Worm (Caenorhabditis elegans): ENCODE results near the gene pes-9.

pes-9 gene

ce11 chrV:14612168-14612567 is 15.3 kb upstream of the pes-9 start, which contains the start of the genes R11H6.5 and ccnk-1 (continued):
- TF ChIP-seq elt-2 (tag; optimal IDR thresholded peaks at IDR 0.05) = no peak

ce11 chrV:14610781-14611180 is 13.9 kb upstream of the pes-9 start:
- TF ChIP-seq lin-13 (GFP tag; optimal IDR thresholded peaks at IDR 0.05) = no peak
- TF ChIP-seq efl-1 (optimal IDR thresholded peaks at IDR 0.05) = no peak
- peak in 1 of 2 experiments; percentile 63 for TF ChIP-seq efl-1 (GFP tag; optimal IDR thresholded peaks at IDR 0.05 in 1 of 2)

- TF ChIP-seq grh-1 (GFP tag; IDR thresholded peaks at IDR 0.05) (no peak), fkh-8 (tag; optimal IDR thresholded peaks at IDR 0.05) (no peak), snpc-4 (tag; optimal IDR thresholded peaks at IDR 0.05) (no peak), mef-2 (tag; optimal IDR thresholded peaks at IDR 0.05) (no peak), elt-3 (tag; optimal IDR thresholded peaks at IDR 0.05) (no peak), ces-1 (GFP tag; optimal IDR thresholded peaks at IDR 0.05) (no peak), snu-23 (GFP tag; optimal IDR thresholded peaks at IDR 0.05) (no peak), nhr-90 (tag; optimal IDR thresholded peaks at IDR 0.05; ENCODE audit: poor library complexity) (no peak), egl-27 (tag; optimal IDR thresholded peaks at IDR 0.05) (no peak), ets-5 (GFP tag; IDR thresholded peaks at IDR 0.05) (no peak), F16B12.6 (tag; optimal IDR thresholded peaks at IDR 0.05) (no peak), sox-4 (tag; optimal IDR thresholded peaks at IDR 0.05) (no peak), jun-1 (tag; optimal IDR thresholded peaks at IDR 0.05) (no peak), dpl-1 (GFP tag; optimal IDR thresholded peaks at IDR 0.05) (no peak), sptf-1 (tag; optimal IDR thresholded peaks at IDR 0.05) (no peak), isw-1 (GFP tag; IDR thresholded peaks at IDR 0.05) (no peak), lir-3 (tag; optimal IDR thresholded peaks at IDR 0.05; ENCODE audit: poor library complexity) (no peak), tbx-2 (tag; optimal IDR thresholded peaks at IDR 0.05) (no peak), unc-30 (tag; optimal IDR thresholded peaks at IDR 0.05) (no peak)
These were observed 12.8 kb upstream of the pes-9 start, which contains the start of gene R11H6.4 for ce11 chrV:14609643-14610042. Gene R11H6.4, plus strand, starts transcription at chrV:14609943.

- TF ChIP-seq sptf-1 (tag; optimal IDR thresholded peaks at IDR 0.05) (no peak), lin-14 (GFP tag; optimal IDR thresholded peaks at IDR 0.05) (peak; percentile 38), lir-3 (tag; optimal IDR thresholded peaks at IDR 0.05; ENCODE audit: poor library complexity) (no peak), hlh-4 (tag; optimal IDR thresholded peaks at IDR 0.05) (no peak)
These were observed 6.9 kb upstream of the pes-9 start for ce11 chrV:14603755-14604154.

ce11 chrV:14599972-14600371 is 3.1 kb upstream of the pes-9 start, which contains the start of gene glb-22:
Gene glb-22, plus strand, starts transcription at chrV:14600272.
- TF ChIP-seq nhr-11 (tag; optimal IDR thresholded peaks at IDR 0.05) (no peak), lin-15B (tag; optimal IDR thresholded peaks at IDR 0.05) (no peak), unc-130 (tag; optimal IDR thresholded peaks at IDR 0.05) (no peak), fkh-4 (tag; optimal IDR thresholded peaks at IDR 0.05; ENCODE audit: borderline replicate concordance) (no peak), nhr-76 (tag; optimal IDR thresholded peaks at IDR 0.05) (no peak), jun-1 (tag; optimal IDR thresholded peaks at IDR 0.05) (no peak), mep-1 (tag; optimal IDR thresholded peaks at IDR 0.05) (no peak), ceh-8 (GFP tag; optimal IDR thresholded peaks at IDR 0.05) (no peak), C04F5.9 (tag; optimal IDR thresholded peaks at IDR 0.05) (no peak), irx-1 (tag; optimal IDR thresholded peaks at IDR 0.05) (no peak), aha-1 (tag; optimal IDR thresholded peaks at IDR 0.05) (no peak), nhr-85 (tag) (no peak), zip-4 (GFP tag; optimal IDR thresholded peaks at IDR 0.05) (no peak)

Measured in whole organism, L1 larva.